Fruit fly (Drosophila melanogaster) whole organism, wandering third instar larva: Measurements from ENCODE around the gene rdgB.

ENCODE experiments used
- CG9705 ChIP-seq: fragments of 200-800 bp; sonication (Bioruptor generic); optimal IDR thresholded peaks from 2 replicates; lab custom pipeline; 2018; ENCODE audit warnings: missing biosample characterization, mild to moderate bottlenecking, missing genetic modification characterization
- Dfd ChIP-seq: fragments of >200 bp; optimal IDR thresholded peaks from 2 replicates; lab custom pipeline; 2017; ENCODE audit warnings: missing biosample characterization, missing genetic modification characterization
- Dif ChIP-seq: fragments of 200-275, 200-300 bp; sonication (Bioruptor generic); optimal IDR thresholded peaks from 2 replicates; lab custom pipeline; 2018; ENCODE audit warnings: missing biosample characterization, missing genetic modification characterization; ENCODE audit not compliant: partially characterized antibody
- GATAd ChIP-seq: sonication (Bioruptor generic); optimal IDR thresholded peaks from 2 replicates; lab custom pipeline; 2016; ENCODE audit warnings: missing biosample characterization, missing genetic modification characterization
- Hr83 ChIP-seq: fragments of 200-300 bp; sonication (Bioruptor generic); optimal IDR thresholded peaks from 2 replicates; lab custom pipeline; 2016; ENCODE audit warnings: missing biosample characterization, mild to moderate bottlenecking, missing genetic modification characterization, moderate library complexity; ENCODE audit not compliant: poor library complexity, severe bottlenecking
- Jra ChIP-seq: sonication (Bioruptor generic); optimal IDR thresholded peaks from 2 replicates; lab custom pipeline; 2016; ENCODE audit warnings: missing biosample characterization, missing genetic modification characterization
- Mio ChIP-seq: sonication (Bioruptor generic); optimal IDR thresholded peaks from 2 replicates; lab custom pipeline; 2016; ENCODE audit warnings: missing biosample characterization, missing genetic modification characterization
- N ChIP-seq: fragments of >200 bp; optimal IDR thresholded peaks from 2 replicates; lab custom pipeline; 2018; ENCODE audit warnings: missing biosample characterization, missing external identifiers, missing genetic modification characterization
- OdsH ChIP-seq: fragments of 200-800 bp; sonication (Bioruptor generic); optimal IDR thresholded peaks from 2 replicates; lab custom pipeline; 2016; ENCODE audit warnings: missing biosample characterization, mild to moderate bottlenecking, missing genetic modification characterization
- Rel ChIP-seq, 2 experiments: fragments of 200-800 bp; sonication (Bioruptor generic) in 1 of 2; optimal IDR thresholded peaks; 2 replicates in 1 of 2; 3 replicates in 1 of 2; lab custom pipeline; 2016 to 2019; ENCODE audit warnings: mild to moderate bottlenecking in 2 of 2, missing biosample characterization in 2 of 2, missing genetic modification characterization in 2 of 2, moderate library complexity in 1 of 2
- Sp1 ChIP-seq: fragments of 200-800 bp; sonication (Bioruptor generic); optimal IDR thresholded peaks from 3 replicates; lab custom pipeline; 2019; ENCODE audit warnings: missing biosample characterization, mild to moderate bottlenecking, missing genetic modification characterization, moderate library complexity
- Vsx2 ChIP-seq: fragments of 200-300, 225-300 bp; sonication (Bioruptor generic); optimal IDR thresholded peaks from 2 replicates; lab custom pipeline; 2018; ENCODE audit warnings: missing biosample characterization, missing genetic modification characterization; ENCODE audit not compliant: partially characterized antibody
- dmrt93B ChIP-seq: fragments of 200-800 bp; sonication (Bioruptor generic); optimal IDR thresholded peaks from 2 replicates; lab custom pipeline; 2018; ENCODE audit warnings: missing biosample characterization, mild to moderate bottlenecking, missing genetic modification characterization
- ey ChIP-seq: fragments of 200-800 bp; sonication (Bioruptor generic); optimal IDR thresholded peaks from 2 replicates; lab custom pipeline; 2016; ENCODE audit warnings: missing biosample characterization, missing genetic modification characterization
- fru ChIP-seq: fragments of 200-800 bp; sonication (Bioruptor generic); optimal IDR thresholded peaks from 3 replicates; lab custom pipeline; 2016; ENCODE audit warnings: missing biosample characterization, mild to moderate bottlenecking, missing genetic modification characterization
- h ChIP-seq: fragments of 200-800 bp; sonication (Bioruptor generic); optimal IDR thresholded peaks from 3 replicates; lab custom pipeline; 2016; ENCODE audit warnings: missing biosample characterization, mild to moderate bottlenecking, missing genetic modification characterization
- jim ChIP-seq: fragments of 175-275, 200-325 bp; sonication (Bioruptor generic); optimal IDR thresholded peaks from 2 replicates; lab custom pipeline; 2016; ENCODE audit warnings: missing biosample characterization, mild to moderate bottlenecking, missing genetic modification characterization
- lola ChIP-seq: fragments of >200 bp; optimal IDR thresholded peaks from 2 replicates; lab custom pipeline; 2017; ENCODE audit warnings: missing biosample characterization, missing genetic modification characterization
- pan ChIP-seq: fragments of >200 bp; optimal IDR thresholded peaks from 2 replicates; lab custom pipeline; 2017
- psq ChIP-seq: fragments of 200-800 bp; sonication (Bioruptor generic); optimal IDR thresholded peaks from 3 replicates; lab custom pipeline; 2017; ENCODE audit warnings: missing biosample characterization, mild to moderate bottlenecking, missing genetic modification characterization, moderate library complexity
- rgr ChIP-seq: fragments of 200-800 bp; sonication (Bioruptor generic); optimal IDR thresholded peaks from 3 replicates; lab custom pipeline; 2016; ENCODE audit warnings: missing biosample characterization, mild to moderate bottlenecking, missing genetic modification characterization
- sage ChIP-seq: fragments of 200-800 bp; sonication (Bioruptor generic); optimal IDR thresholded peaks from 2 replicates; lab custom pipeline; 2016; ENCODE audit warnings: missing biosample characterization, mild to moderate bottlenecking, missing genetic modification characterization
- sv ChIP-seq: fragments of 200-800 bp; sonication (Bioruptor generic); optimal IDR thresholded peaks from 3 replicates; lab custom pipeline; 2016; ENCODE audit warnings: missing biosample characterization, missing genetic modification characterization
- tai ChIP-seq: sonication (Bioruptor generic); optimal IDR thresholded peaks from 2 replicates; lab custom pipeline; 2016; ENCODE audit warnings: missing biosample characterization, missing genetic modification characterization
- usp ChIP-seq: fragments of >200 bp; optimal IDR thresholded peaks from 2 replicates; lab custom pipeline; 2017; ENCODE audit warnings: missing biosample characterization, missing genetic modification characterization
- woc ChIP-seq: sonication (Bioruptor generic); optimal IDR thresholded peaks from 2 replicates; lab custom pipeline; 2016; ENCODE audit warnings: missing biosample characterization, mild to moderate bottlenecking, missing genetic modification characterization

Gene rdgB

DNA sequence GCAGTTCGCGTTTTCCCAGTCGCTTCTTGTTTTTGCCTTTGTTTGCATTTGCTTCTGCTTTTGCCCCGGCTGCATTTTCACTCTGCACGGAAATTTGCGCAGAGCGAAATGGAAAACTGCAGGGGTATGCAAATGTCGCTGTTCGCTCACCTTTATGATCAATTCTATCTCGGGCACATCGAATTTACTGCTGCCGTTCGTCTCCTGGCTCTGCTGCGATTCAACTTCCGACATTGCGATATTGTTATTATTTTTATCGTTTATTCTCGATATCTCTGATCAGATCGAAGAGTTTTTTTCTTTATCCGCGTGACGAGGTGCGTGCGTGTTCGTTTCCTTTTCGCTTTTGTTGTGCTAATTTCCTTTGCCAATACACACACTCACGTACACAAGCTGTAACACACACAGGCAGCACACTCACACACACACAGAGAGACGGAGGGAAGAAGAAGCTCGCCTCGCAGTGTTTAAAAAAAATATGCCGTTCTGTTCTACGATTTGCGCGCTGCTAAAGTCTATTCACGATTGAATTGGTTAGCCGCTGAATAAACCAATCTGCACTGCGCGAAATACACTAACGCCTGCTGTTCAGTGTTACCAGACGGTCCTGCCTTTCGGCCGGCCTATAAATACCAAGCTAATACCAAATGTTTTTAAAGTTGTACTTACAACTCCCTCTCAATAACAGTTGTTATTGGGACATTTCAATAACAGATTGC lies 59.4 kb downstream of the rdgB start, which contains the start of gene Clic:
Clic (minus strand) TSS at position 533 of the 719 bp plus-strand sequence.
- TF ChIP-seq psq (peak; percentile 63), Hr83 (peak; percentile 66), h (GFP tag; lab: Kevin White, UChicago) (peak; percentile 47), tai (GFP tag; lab: Kevin White, UChicago) (no peak), Jra (GFP tag; lab: Kevin White, UChicago) (peak; percentile 12), Mio (GFP tag; lab: Kevin White, UChicago) (no peak), Rel (GFP tag; optimal IDR thresholded peaks at IDR 0.05; lab: Kevin White, UChicago) (no peak), Rel (tag; optimal IDR thresholded peaks at IDR 0.05; lab: Kevin White, UChicago) (peak; percentile 38), ey (GFP tag; lab: Kevin White, UChicago) (no peak), Sp1 (GFP tag; lab: Kevin White, UChicago) (peak; percentile 23), Dif (GFP tag; lab: Kevin White, UChicago) (peak; percentile 41), rgr (GFP tag; lab: Kevin White, UChicago) (peak; percentile 46), OdsH (GFP tag; lab: Kevin White, UChicago) (peak; percentile 15)

DNA sequence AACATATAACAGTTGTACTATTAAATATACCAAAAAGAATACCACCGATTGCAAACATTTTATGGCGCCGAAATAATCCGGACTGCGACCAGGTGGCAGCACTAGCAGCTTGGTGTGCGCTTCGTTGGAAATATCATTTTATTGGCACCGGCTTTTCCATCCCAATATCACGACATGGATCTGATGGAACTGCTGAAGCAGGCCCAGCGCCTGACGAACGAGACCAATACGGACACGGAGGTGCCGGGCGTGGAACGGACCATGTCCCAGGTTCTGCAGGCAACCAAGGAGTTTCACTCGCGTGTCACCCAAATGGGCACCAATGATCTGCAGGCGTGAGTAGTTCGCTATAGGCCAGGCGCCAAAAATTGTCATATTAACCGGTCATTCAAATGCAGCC lies 60.2 kb downstream of the rdgB start, which contains the start of gene Nup93-1:
Nup93-1 (plus strand) TSS at position 74 of the 400 bp plus-strand sequence.
- no peak for TF ChIP-seq lola
- no peak for TF ChIP-seq woc (GFP tag; lab: Kevin White, UChicago)

DNA sequence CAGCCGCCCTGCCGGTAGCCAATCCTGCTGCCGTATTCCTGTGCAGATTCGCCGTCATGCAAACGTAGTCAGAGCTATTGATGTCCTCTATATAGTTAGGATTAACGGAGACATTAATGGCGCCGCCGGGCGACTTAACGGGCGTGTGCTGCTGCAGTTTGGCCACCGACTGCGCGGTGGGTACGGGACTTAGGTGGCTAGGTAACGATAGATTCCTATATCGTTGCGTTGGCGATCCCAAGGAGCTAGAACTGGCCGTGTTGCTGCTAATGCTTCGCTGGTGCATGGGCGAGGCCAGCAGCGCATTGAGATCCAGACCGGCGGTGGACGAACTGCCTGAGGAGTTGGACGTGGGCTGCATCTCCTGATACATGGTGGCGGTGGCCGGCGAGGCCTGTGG lies 66.3 kb downstream of the rdgB start:
- TF ChIP-seq Vsx2 (GFP tag; lab: Kevin White, UChicago), result no peak
- no peak for TF ChIP-seq jim (GFP tag; lab: Kevin White, UChicago)
- no peak for TF ChIP-seq sv (GFP tag; lab: Kevin White, UChicago)
- no peak for TF ChIP-seq ey (GFP tag; lab: Kevin White, UChicago)
- no peak for TF ChIP-seq GATAd (GFP tag; lab: Kevin White, UChicago)
- no peak for TF ChIP-seq usp (GFP tag; lab: Kevin White, UChicago)
- TF ChIP-seq CG9705 (GFP tag; lab: Kevin White, UChicago), result no peak
- no peak for TF ChIP-seq Sp1 (GFP tag; lab: Kevin White, UChicago)
- no peak for TF ChIP-seq woc (GFP tag; lab: Kevin White, UChicago)
- no peak for TF ChIP-seq pan
- TF ChIP-seq sage (GFP tag; lab: Kevin White, UChicago), result no peak
- TF ChIP-seq fru (GFP tag; lab: Kevin White, UChicago), result no peak
- TF ChIP-seq dmrt93B (GFP tag; lab: Kevin White, UChicago), result no peak
- TF ChIP-seq Dfd (GFP tag; lab: Kevin White, UChicago), result no peak
- TF ChIP-seq tai (GFP tag; lab: Kevin White, UChicago), result no peak
- TF ChIP-seq N, result no peak
